Fruit fly (Drosophila melanogaster) ovary, adult (tissue): Measurements from ENCODE around the gene BBS8.
"Not testable (repeated sequence)": the region's sequence is repeated elsewhere in the genome, so short reads cannot be mapped to it uniquely, and the experiment has no call there.

Experiments
- CG17801 ChIP-seq: fragments of 200-800 bp; optimal IDR thresholded peaks from 2 replicates; lab custom pipeline; 2019; ENCODE audit warnings: missing biosample characterization, mild to moderate bottlenecking, missing genetic modification characterization, moderate library complexity; ENCODE audit not compliant: partially characterized antibody

Gene BBS8

dm6 chr2L:439339-439738 lies 16.7 kb downstream of the BBS8 start:
- TF ChIP-seq CG17801 (GFP tag; lab: Kevin White, UChicago): no peak

- no peak for TF ChIP-seq CG17801 (GFP tag; lab: Kevin White, UChicago)
Measured at dm6 chr2L:440638-441454, 18.2 kb downstream of the BBS8 start.

- TF ChIP-seq CG17801 (GFP tag; lab: Kevin White, UChicago): no peak
Measured at dm6 chr2L:441455-441730, 18.7 kb downstream of the BBS8 start.

dm6 chr2L:441927-442691 lies 19.4 kb downstream of the BBS8 start:
- TF ChIP-seq CG17801 (GFP tag; lab: Kevin White, UChicago): no peak

- no peak for TF ChIP-seq CG17801 (GFP tag; lab: Kevin White, UChicago)
Measured at dm6 chr2L:447124-447523, 24.5 kb downstream of the BBS8 start.

DNA sequence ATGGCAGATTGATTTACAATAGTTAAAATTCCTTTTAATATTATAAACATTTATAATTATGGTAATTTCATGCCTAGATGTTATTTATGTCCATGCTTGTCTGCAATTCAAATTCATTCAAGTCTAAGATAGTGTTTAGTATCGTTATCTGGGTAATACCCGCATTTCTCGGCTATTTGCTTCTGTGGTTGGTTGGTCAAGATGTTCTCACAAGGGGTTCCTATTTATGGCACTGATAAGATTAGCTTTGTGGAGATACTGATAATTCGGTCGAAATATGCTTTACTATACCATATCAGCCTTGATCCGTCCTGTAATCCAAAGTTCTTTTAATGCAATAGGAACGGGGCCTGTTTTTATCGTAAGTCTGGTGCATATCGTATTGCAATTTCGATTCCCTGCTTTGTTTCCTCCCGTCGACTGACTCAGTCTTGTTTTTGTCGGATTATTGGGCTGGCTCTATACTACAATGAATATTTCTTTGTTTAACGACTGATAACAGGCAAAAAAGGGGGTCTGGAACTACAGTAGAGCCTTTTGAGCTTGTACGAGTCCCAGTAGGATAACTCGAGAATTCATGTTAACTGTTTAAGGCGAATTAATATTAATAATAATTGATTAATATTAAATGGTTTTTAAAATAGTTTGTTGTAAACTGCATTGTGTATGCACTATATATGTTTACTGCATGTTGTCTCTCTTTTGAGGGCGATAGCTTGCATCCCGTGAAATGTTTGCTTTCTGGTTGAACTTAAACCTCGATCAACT lies 29.2 kb downstream of the BBS8 start:
- no peak for TF ChIP-seq CG17801 (GFP tag; lab: Kevin White, UChicago)

DNA sequence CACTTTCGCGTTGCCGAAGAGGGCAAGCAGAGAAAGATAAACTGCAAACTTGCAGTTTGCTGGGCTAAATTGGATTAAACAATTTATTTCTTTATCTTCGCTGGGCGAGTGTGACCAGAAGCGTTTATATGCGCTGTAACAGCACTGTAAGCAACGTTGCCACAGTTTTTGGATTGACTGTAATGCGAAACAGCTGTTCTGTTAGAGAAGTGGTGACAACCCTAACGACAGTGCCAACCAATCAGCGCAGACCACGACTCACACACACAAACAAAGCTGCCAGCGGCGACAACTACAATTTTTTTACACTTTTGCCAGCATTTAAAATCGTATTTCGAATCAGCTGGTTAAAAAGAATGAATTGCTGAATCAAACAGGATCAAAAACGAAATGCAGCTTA lies 30.2 kb downstream of the BBS8 start, which contains the start of the genes crq and shv:
Gene crq, minus strand, starts transcription at position 153 of the 400 bp plus-strand sequence.
Gene shv, plus strand, starts transcription at position 237 of the 400 bp plus-strand sequence.
- peak; percentile 62 for TF ChIP-seq CG17801 (GFP tag; lab: Kevin White, UChicago)

DNA sequence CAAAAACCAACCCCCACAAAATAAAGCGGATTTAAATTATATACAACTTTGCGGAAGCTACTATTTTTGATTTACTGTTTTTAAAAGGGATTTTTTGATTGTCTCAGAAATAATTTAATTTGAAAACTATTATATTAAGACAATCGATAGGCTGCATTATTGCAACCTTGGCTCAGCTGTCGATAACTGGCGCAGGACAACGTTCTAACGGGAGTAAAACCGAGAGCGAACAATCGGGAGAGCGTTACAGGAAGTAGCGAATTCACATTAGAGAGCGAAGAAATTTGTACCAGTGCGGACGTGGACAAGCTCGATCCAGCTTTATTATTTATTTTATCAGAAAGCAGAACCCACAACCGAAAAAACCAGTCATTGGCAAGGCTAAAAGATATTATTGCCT lies 32.6 kb downstream of the BBS8 start, which contains the start of gene CG4133:
Gene CG4133, plus strand, starts transcription at position 258 of the 400 bp plus-strand sequence.
- not testable (repeated sequence) for TF ChIP-seq CG17801 (GFP tag; lab: Kevin White, UChicago)

- no peak for TF ChIP-seq CG17801 (GFP tag; lab: Kevin White, UChicago)
Measured at dm6 chr2L:455738-456137, 33.1 kb downstream of the BBS8 start.

- TF ChIP-seq CG17801 (GFP tag; lab: Kevin White, UChicago): no peak
Measured at dm6 chr2L:467683-468082, 45.0 kb downstream of the BBS8 start.

DNA sequence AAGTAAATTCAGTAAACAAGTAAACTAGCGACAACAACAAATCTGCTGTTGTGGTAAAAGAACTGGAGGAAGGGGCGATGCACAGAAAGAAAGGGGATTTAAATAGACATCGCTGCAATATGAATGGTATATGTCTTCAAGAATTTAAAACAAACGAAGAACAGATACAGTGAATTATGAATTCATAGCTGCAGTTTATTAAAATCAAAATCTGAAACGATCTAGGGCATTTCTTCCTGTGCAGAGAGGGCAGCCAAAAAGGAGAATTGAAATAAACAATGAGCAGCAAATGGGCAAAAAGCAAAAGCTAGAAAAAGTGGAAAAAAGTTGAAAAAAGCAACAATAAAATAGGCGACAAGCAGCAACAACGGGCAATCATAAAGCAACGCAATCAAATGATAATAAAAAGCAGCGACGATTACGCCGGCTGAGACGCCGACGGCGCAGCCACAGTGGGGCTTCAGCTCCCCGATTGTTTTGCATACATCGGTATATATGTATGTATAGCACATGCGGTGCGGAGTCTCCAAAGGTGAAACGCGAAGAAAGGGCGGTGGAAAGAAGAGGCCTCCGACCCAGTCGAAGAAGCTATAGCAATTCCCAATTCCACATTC lies 46.2 kb downstream of the BBS8 start:
- peak; percentile 33 for TF ChIP-seq CG17801 (GFP tag; lab: Kevin White, UChicago)

dm6 chr2L:469912-470311 lies 47.2 kb downstream of the BBS8 start:
- TF ChIP-seq CG17801 (GFP tag; lab: Kevin White, UChicago): no peak

dm6 chr2L:470336-470934 lies 47.8 kb downstream of the BBS8 start:
- TF ChIP-seq CG17801 (GFP tag; lab: Kevin White, UChicago): no peak

- peak; percentile 92 for TF ChIP-seq CG17801 (GFP tag; lab: Kevin White, UChicago)
Measured at dm6 chr2L:471021-471479, 48.4 kb downstream of the BBS8 start.
